Fruit fly (Drosophila melanogaster) whole organism, prepupa: Measurements from ENCODE around the gene moody.

ENCODE experiments used
- Blimp-1 ChIP-seq: fragments of 200-800 bp; sonication (Bioruptor generic); optimal IDR thresholded peaks from 3 replicates; lab custom pipeline; 2017; ENCODE audit warnings: missing biosample characterization, missing genetic modification characterization, mild to moderate bottlenecking, moderate library complexity, missing genetic modification reagents
- CG10631 ChIP-seq: fragments of 200-800 bp; sonication (Bioruptor generic); optimal IDR thresholded peaks from 2 replicates; lab custom pipeline; 2016; ENCODE audit warnings: missing biosample characterization, missing genetic modification characterization
- CG10669 ChIP-seq: fragments of 200-800 bp; sonication (Bioruptor generic); optimal IDR thresholded peaks from 3 replicates; lab custom pipeline; 2018; ENCODE audit warnings: missing biosample characterization, mild to moderate bottlenecking, missing genetic modification characterization, moderate library complexity
- CG11294 ChIP-seq: fragments of 200-800 bp; sonication (Bioruptor generic); IDR thresholded peaks from 2 replicates; pipeline ENCODE4 v1.3.6; 2022; ENCODE audit warnings: missing biosample characterization, missing genetic modification characterization
- CG11762 ChIP-seq: fragments of 200-800 bp; sonication (Bioruptor generic); optimal IDR thresholded peaks from 3 replicates; lab custom pipeline; 2016; ENCODE audit warnings: missing biosample characterization, missing genetic modification characterization; ENCODE audit not compliant: insufficient read depth
- CG11902 ChIP-seq: fragments of 200-800 bp; sonication (Bioruptor generic); optimal IDR thresholded peaks from 3 replicates; lab custom pipeline; 2016; ENCODE audit warnings: missing biosample characterization, missing genetic modification characterization
- CG1621 ChIP-seq: fragments of 200-800 bp; sonication (Bioruptor generic); optimal IDR thresholded peaks from 3 replicates; lab custom pipeline; 2018; ENCODE audit warnings: missing biosample characterization, mild to moderate bottlenecking, missing genetic modification characterization
- CG16779 ChIP-seq: fragments of 200-800 bp; sonication (Bioruptor generic); optimal IDR thresholded peaks from 3 replicates; lab custom pipeline; 2017; ENCODE audit warnings: missing biosample characterization, mild to moderate bottlenecking, missing genetic modification characterization
- CG3032 ChIP-seq: fragments of 200-800 bp; optimal IDR thresholded peaks from 2 replicates; lab custom pipeline; 2019; ENCODE audit warnings: missing biosample characterization, mild to moderate bottlenecking, missing genetic modification characterization, moderate library complexity
- CG32006 ChIP-seq: fragments of 200-800 bp; sonication (Bioruptor generic); optimal IDR thresholded peaks from 3 replicates; lab custom pipeline; 2017; ENCODE audit warnings: missing biosample characterization, mild to moderate bottlenecking, missing genetic modification characterization
- CG34406 ChIP-seq: fragments of 200-800 bp; sonication (Bioruptor generic); optimal IDR thresholded peaks from 3 replicates; lab custom pipeline; 2016; ENCODE audit warnings: missing biosample characterization, missing genetic modification characterization
- CG3919 ChIP-seq: fragments of 200-800 bp; sonication (Bioruptor generic); optimal IDR thresholded peaks from 3 replicates; lab custom pipeline; 2016; ENCODE audit warnings: missing biosample characterization, missing genetic modification characterization
- CG6163 ChIP-seq: fragments of 200-800 bp; sonication (Bioruptor generic); IDR thresholded peaks from 3 replicates; pipeline ENCODE4 v1.3.6; 2022; ENCODE audit warnings: missing biosample characterization, missing genetic modification characterization
- CG6276 ChIP-seq: fragments of 200-800 bp; sonication (Bioruptor generic); optimal IDR thresholded peaks from 2 replicates; lab custom pipeline; 2017; ENCODE audit warnings: missing biosample characterization, mild to moderate bottlenecking, missing genetic modification characterization
- CG7368 ChIP-seq: fragments of 200-800 bp; sonication (Bioruptor generic); optimal IDR thresholded peaks from 3 replicates; lab custom pipeline; 2016; ENCODE audit warnings: missing biosample characterization, missing genetic modification characterization
- CG8119 ChIP-seq: fragments of 200-800 bp; sonication (Bioruptor generic); IDR thresholded peaks from 3 replicates; pipeline ENCODE4 v1.3.6; 2022; ENCODE audit warnings: missing biosample characterization, missing genetic modification characterization
- Eip75B ChIP-seq: fragments of 200-800 bp; sonication (Bioruptor generic); optimal IDR thresholded peaks from 3 replicates; lab custom pipeline; 2016; ENCODE audit warnings: missing biosample characterization, missing genetic modification characterization
- Ets21C ChIP-seq: fragments of 200-800 bp; sonication (Bioruptor generic); optimal IDR thresholded peaks from 3 replicates; lab custom pipeline; 2016; ENCODE audit warnings: missing biosample characterization, missing genetic modification characterization
- Ets96B ChIP-seq: fragments of 200-800 bp; optimal IDR thresholded peaks from 2 replicates; lab custom pipeline; 2019; ENCODE audit warnings: missing biosample characterization, mild to moderate bottlenecking, missing genetic modification characterization, moderate library complexity
- Gug ChIP-seq: fragments of 200-800 bp; sonication (Bioruptor generic); IDR thresholded peaks from 2 replicates; pipeline ENCODE4 v1.3.6; 2022; ENCODE audit warnings: missing biosample characterization, missing genetic modification characterization
- Hr38 ChIP-seq: sonication (Bioruptor generic); optimal IDR thresholded peaks from 2 replicates; lab custom pipeline; 2016; ENCODE audit warnings: missing biosample characterization, missing genetic modification characterization
- Hr4 ChIP-seq: fragments of 200-800 bp; sonication (Bioruptor generic); optimal IDR thresholded peaks from 3 replicates; lab custom pipeline; 2016; ENCODE audit warnings: missing biosample characterization, missing genetic modification characterization
- Lpt ChIP-seq: fragments of 200-800 bp; sonication (Bioruptor generic); optimal IDR thresholded peaks from 3 replicates; lab custom pipeline; 2016; ENCODE audit warnings: missing biosample characterization, missing genetic modification characterization
- Met ChIP-seq: fragments of 200-800 bp; sonication (Bioruptor generic); optimal IDR thresholded peaks from 3 replicates; lab custom pipeline; 2016; ENCODE audit warnings: missing biosample characterization, missing genetic modification characterization
- OdsH ChIP-seq: fragments of 200-800 bp; sonication (Bioruptor generic); optimal IDR thresholded peaks from 3 replicates; lab custom pipeline; 2016; ENCODE audit warnings: missing biosample characterization, missing genetic modification characterization
- Smox ChIP-seq: fragments of 200-800 bp; sonication (Bioruptor generic); optimal IDR thresholded peaks from 3 replicates; lab custom pipeline; 2016; ENCODE audit warnings: missing biosample characterization, missing genetic modification characterization
- Sox102F ChIP-seq: fragments of 200-800 bp; sonication (Bioruptor generic); optimal IDR thresholded peaks from 2 replicates; lab custom pipeline; 2016; ENCODE audit warnings: missing biosample characterization, mild to moderate bottlenecking, missing genetic modification characterization
- Sox14 ChIP-seq: fragments of 200-800 bp; sonication (Bioruptor generic); optimal IDR thresholded peaks from 3 replicates; lab custom pipeline; 2016; ENCODE audit warnings: missing biosample characterization, missing genetic modification characterization
- Sox15 ChIP-seq: fragments of 200-800 bp; sonication (Bioruptor generic); optimal IDR thresholded peaks from 3 replicates; lab custom pipeline; 2016; ENCODE audit warnings: missing biosample characterization, missing genetic modification characterization
- achi ChIP-seq: fragments of 200-800 bp; sonication (Bioruptor generic); optimal IDR thresholded peaks from 3 replicates; lab custom pipeline; 2016; ENCODE audit warnings: missing biosample characterization, missing genetic modification characterization
- acj6 ChIP-seq: fragments of 200-800 bp; sonication (Bioruptor generic); optimal IDR thresholded peaks from 3 replicates; lab custom pipeline; 2016; ENCODE audit warnings: missing biosample characterization, missing genetic modification characterization
- dac ChIP-seq: fragments of 200-800 bp; sonication (Bioruptor generic); optimal IDR thresholded peaks from 2 replicates; lab custom pipeline; 2017; ENCODE audit warnings: missing biosample characterization, mild to moderate bottlenecking, missing genetic modification characterization
- dsx ChIP-seq: fragments of 200-800 bp; optimal IDR thresholded peaks from 3 replicates; lab custom pipeline; 2019; ENCODE audit warnings: missing biosample characterization, mild to moderate bottlenecking, missing genetic modification characterization, moderate library complexity; ENCODE audit not compliant: poor library complexity, severe bottlenecking
- esn ChIP-seq: fragments of 200-800 bp; sonication (Bioruptor generic); optimal IDR thresholded peaks from 2 replicates; lab custom pipeline; 2016; ENCODE audit warnings: missing biosample characterization, mild to moderate bottlenecking, missing genetic modification characterization, moderate library complexity
- fd59A ChIP-seq: fragments of 200-800 bp; sonication (Bioruptor generic); optimal IDR thresholded peaks from 2 replicates; lab custom pipeline; 2017; ENCODE audit warnings: missing biosample characterization, mild to moderate bottlenecking, missing genetic modification characterization, missing genetic modification reagents
- fd85E ChIP-seq: fragments of 200-800 bp; sonication (Bioruptor generic); optimal IDR thresholded peaks from 3 replicates; lab custom pipeline; 2016; ENCODE audit warnings: missing biosample characterization, missing genetic modification characterization
- fkh ChIP-seq: fragments of 200-800 bp; sonication (Bioruptor generic); optimal IDR thresholded peaks from 3 replicates; lab custom pipeline; 2017; ENCODE audit warnings: missing biosample characterization, mild to moderate bottlenecking, missing genetic modification characterization, moderate library complexity
- lz ChIP-seq: fragments of 200-800 bp; sonication (Bioruptor generic); optimal IDR thresholded peaks from 3 replicates; lab custom pipeline; 2016; ENCODE audit warnings: missing biosample characterization, missing genetic modification characterization
- salr ChIP-seq, 2 experiments: fragments of 200-800 bp; sonication (Bioruptor generic); optimal IDR thresholded peaks; 3 replicates each; lab custom pipeline; 2016 to 2018; ENCODE audit warnings: missing biosample characterization in 2 of 2, missing genetic modification characterization in 2 of 2, mild to moderate bottlenecking in 1 of 2
- spab ChIP-seq: fragments of 200-800 bp; sonication (Bioruptor generic); optimal IDR thresholded peaks from 2 replicates; lab custom pipeline; 2017; ENCODE audit warnings: missing biosample characterization, mild to moderate bottlenecking, missing genetic modification characterization, missing genetic modification reagents
- ss ChIP-seq, 2 experiments: fragments of 200-800 bp; sonication (Bioruptor generic); optimal IDR thresholded peaks; 2 replicates in 1 of 2; 3 replicates in 1 of 2; lab custom pipeline; 2017 to 2018; ENCODE audit warnings: mild to moderate bottlenecking in 2 of 2, missing biosample characterization in 2 of 2, missing genetic modification characterization in 2 of 2, moderate library complexity in 1 of 2
- topi ChIP-seq: fragments of 200-800 bp; sonication (Bioruptor generic); optimal IDR thresholded peaks from 3 replicates; lab custom pipeline; 2016; ENCODE audit warnings: missing biosample characterization, missing genetic modification characterization
- vri ChIP-seq: fragments of 200-800 bp; sonication (Bioruptor generic); optimal IDR thresholded peaks from 3 replicates; lab custom pipeline; 2016; ENCODE audit warnings: missing biosample characterization, mild to moderate bottlenecking, missing genetic modification characterization

moody gene

dm6 chrX:2083109-2083508, 33.2 kb upstream of the moody start (continued):
- TF ChIP-seq Sox15 (peak; percentile 83), vri (GFP tag; lab: Kevin White, UChicago) (peak; percentile 80), CG6276 (GFP tag; lab: Kevin White, UChicago) (peak; percentile 85), CG3032 (tag; lab: Kevin White, UChicago) (peak; percentile 88), CG11902 (GFP tag; lab: Kevin White, UChicago) (peak; percentile 79), Hr38 (peak; percentile 67), CG11762 (GFP tag; lab: Kevin White, UChicago) (peak; percentile 83), CG16779 (tag; lab: Kevin White, UChicago) (peak; percentile 78), CG10631 (GFP tag; lab: Kevin White, UChicago) (peak; percentile 81), CG7368 (GFP tag; lab: Kevin White, UChicago) (peak; percentile 82), ss (GFP tag; optimal IDR thresholded peaks at IDR 0.05; lab: Kevin White, UChicago) (peak; percentile 71 to 88), spab (GFP tag; lab: Kevin White, UChicago) (peak; percentile 81)
- TF ChIP-seq, all 60 proteins: peak for 55

dm6 chrX:2081848-2082365, 32.0 kb upstream of the moody start:
- no peak for TF ChIP-seq topi
- TF ChIP-seq fd59A (GFP tag; lab: Kevin White, UChicago): no peak
- no peak for TF ChIP-seq Gug
- no peak for TF ChIP-seq CG11902 (GFP tag; lab: Kevin White, UChicago)
- no peak for TF ChIP-seq CG11294
- TF ChIP-seq CG10631 (GFP tag; lab: Kevin White, UChicago): no peak
- no peak for TF ChIP-seq Sox15
- TF ChIP-seq CG1621 (tag; lab: Kevin White, UChicago): no peak
- no peak for TF ChIP-seq fd85E (GFP tag; lab: Kevin White, UChicago)
- TF ChIP-seq Sox102F (GFP tag; lab: Kevin White, UChicago): no peak
- no peak for TF ChIP-seq fkh (GFP tag; lab: Kevin White, UChicago)
- no peak for TF ChIP-seq CG32006 (GFP tag; lab: Kevin White, UChicago)
- TF ChIP-seq CG8119 (GFP tag; lab: Robert Waterston, UW): no peak
- TF ChIP-seq vri (GFP tag; lab: Kevin White, UChicago): no peak
- TF ChIP-seq CG3032 (tag; lab: Kevin White, UChicago): no peak
- TF ChIP-seq Hr4 (GFP tag; lab: Kevin White, UChicago): no peak
- no peak for TF ChIP-seq CG3919
- TF ChIP-seq, all 60 proteins: peak for 0

- TF ChIP-seq dsx (GFP tag; lab: Kevin White, UChicago) (peak; percentile 59), Blimp-1 (GFP tag; lab: Kevin White, UChicago) (no peak), achi (GFP tag; lab: Kevin White, UChicago) (no peak), esn (GFP tag; lab: Kevin White, UChicago) (peak; percentile 17), CG8119 (GFP tag; lab: Robert Waterston, UW) (peak; percentile 34; the same call in 1 of the 3 replicates), CG6163 (0 out of 3 replicates have a peak, but pooled peaks have one; percentile 26), CG10631 (GFP tag; lab: Kevin White, UChicago) (no peak), CG34406 (no peak), Ets96B (tag; lab: Kevin White, UChicago) (peak; percentile 28), CG11902 (GFP tag; lab: Kevin White, UChicago) (no peak), Sox14 (peak; percentile 32), acj6 (GFP tag; lab: Kevin White, UChicago) (no peak), Gug (no peak), CG32006 (GFP tag; lab: Kevin White, UChicago) (no peak), Lpt (no peak), salr (GFP tag; optimal IDR thresholded peaks at IDR 0.05; lab: Kevin White, UChicago) (peak in 1 of 2 experiments; percentile 2), lz (GFP tag; lab: Kevin White, UChicago) (peak; percentile 21), CG10669 (no peak), fd59A (GFP tag; lab: Kevin White, UChicago) (no peak), fd85E (GFP tag; lab: Kevin White, UChicago) (no peak), Ets21C (GFP tag; lab: Kevin White, UChicago) (no peak), CG16779 (tag; lab: Kevin White, UChicago) (peak; percentile 25), OdsH (no peak), Sox102F (GFP tag; lab: Kevin White, UChicago) (no peak), CG1621 (tag; lab: Kevin White, UChicago) (peak; percentile 51), dac (GFP tag; lab: Kevin White, UChicago) (no peak), fkh (GFP tag; lab: Kevin White, UChicago) (peak; percentile 11), Sox15 (no peak), Smox (GFP tag; lab: Kevin White, UChicago) (no peak), Met (GFP tag; lab: Kevin White, UChicago) (no peak), Hr38 (no peak), Eip75B (GFP tag; lab: Kevin White, UChicago) (no peak), spab (GFP tag; lab: Kevin White, UChicago) (no peak), CG11294 (no peak)
These were observed 30.5 kb upstream of the moody start, which contains the start of the genes CG16903 and Unc-76 for dm6 chrX:2080367-2080927. Gene CG16903 (minus strand): TSS chrX:2080405. Gene Unc-76 (plus strand): TSS chrX:2080610.
